Worm (Caenorhabditis elegans): ENCODE measurements around the gene rsp-6.
A peak's percentile ranks its signal among the peaks of the same experiment; 100 is the strongest.

rsp-6 gene

ce11 chrIV:7790801-7791588, at the start of gene rsp-6:
Gene rsp-6, minus strand, starts transcription at chrIV:7791229.
- no peak for TF ChIP-seq mls-2 (tag; optimal IDR thresholded peaks at IDR 0.05)
- peak; percentile 98 for TF ChIP-seq mep-1 (tag; optimal IDR thresholded peaks at IDR 0.05)
- no peak for TF ChIP-seq sem-2 (GFP tag; optimal IDR thresholded peaks at IDR 0.05)
- TF ChIP-seq unc-120 (tag; optimal IDR thresholded peaks at IDR 0.05; ENCODE audit: poor library complexity, severe bottlenecking): peak; percentile 56
- no peak for TF ChIP-seq blmp-1 (tag; optimal IDR thresholded peaks at IDR 0.05)
- no peak for TF ChIP-seq nhr-28 (tag; optimal IDR thresholded peaks at IDR 0.05)
- no peak for TF ChIP-seq zip-8 (tag; optimal IDR thresholded peaks at IDR 0.05)
- no peak for TF ChIP-seq ztf-11 (tag; optimal IDR thresholded peaks at IDR 0.05)
- TF ChIP-seq ceh-83 (GFP tag; optimal IDR thresholded peaks at IDR 0.05): no peak
- no peak for TF ChIP-seq elt-3 (tag; optimal IDR thresholded peaks at IDR 0.05)
- peak; percentile 86 for TF ChIP-seq nhr-237 (tag; optimal IDR thresholded peaks at IDR 0.05)
- no peak for TF ChIP-seq mab-5 (tag; optimal IDR thresholded peaks at IDR 0.05)
- no peak for TF ChIP-seq ceh-43 (GFP tag; optimal IDR thresholded peaks at IDR 0.05)
- peak; percentile 77 for TF ChIP-seq unc-62 (GFP tag; optimal IDR thresholded peaks at IDR 0.05)
- TF ChIP-seq lsy-2 (tag; optimal IDR thresholded peaks at IDR 0.05): peak; percentile 98
- no peak for TF ChIP-seq flh-1 (GFP tag; optimal IDR thresholded peaks at IDR 0.05)
- no peak for TF ChIP-seq ham-2 (GFP tag; optimal IDR thresholded peaks at IDR 0.05)
- TF ChIP-seq hlh-1 (tag; optimal IDR thresholded peaks at IDR 0.05): peak; percentile 95
- TF ChIP-seq snpc-4 (tag; optimal IDR thresholded peaks at IDR 0.05): no peak
- no peak for TF ChIP-seq bed-3 (GFP tag; optimal IDR thresholded peaks at IDR 0.05)
- peak; percentile 94 for TF ChIP-seq pha-4 (tag; optimal IDR thresholded peaks at IDR 0.05)
- peak; percentile 87 for TF ChIP-seq ces-1 (GFP tag; optimal IDR thresholded peaks at IDR 0.05)
- peak; percentile 58 for TF ChIP-seq cnd-1 (tag; optimal IDR thresholded peaks at IDR 0.05)
- no peak for TF ChIP-seq lin-32 (GFP tag; optimal IDR thresholded peaks at IDR 0.05)
- TF ChIP-seq ceh-39 (tag; optimal IDR thresholded peaks at IDR 0.05): peak; percentile 86
- peak; percentile 20 for TF ChIP-seq drap-1 (GFP tag; optimal IDR thresholded peaks at IDR 0.05)
- no peak for TF ChIP-seq unc-39 (tag; optimal IDR thresholded peaks at IDR 0.05)
- peak; percentile 2 for TF ChIP-seq nhr-12 (tag; optimal IDR thresholded peaks at IDR 0.05)
- TF ChIP-seq elt-1 (tag; optimal IDR thresholded peaks at IDR 0.05; ENCODE audit: borderline replicate concordance, insufficient read depth): peak; percentile 30
- no peak for TF ChIP-seq M03D4.4 (tag; optimal IDR thresholded peaks at IDR 0.05)
- no peak for TF ChIP-seq nhr-2 (tag; optimal IDR thresholded peaks at IDR 0.05)
- no peak for TF ChIP-seq tbx-8 (GFP tag; optimal IDR thresholded peaks at IDR 0.05)
- no peak for TF ChIP-seq nhr-76 (tag; optimal IDR thresholded peaks at IDR 0.05)
- peak; percentile 85 for TF ChIP-seq lin-13 (tag; optimal IDR thresholded peaks at IDR 0.05)
- peak; percentile 6 for TF ChIP-seq sptf-1 (tag; optimal IDR thresholded peaks at IDR 0.05)

DNA sequence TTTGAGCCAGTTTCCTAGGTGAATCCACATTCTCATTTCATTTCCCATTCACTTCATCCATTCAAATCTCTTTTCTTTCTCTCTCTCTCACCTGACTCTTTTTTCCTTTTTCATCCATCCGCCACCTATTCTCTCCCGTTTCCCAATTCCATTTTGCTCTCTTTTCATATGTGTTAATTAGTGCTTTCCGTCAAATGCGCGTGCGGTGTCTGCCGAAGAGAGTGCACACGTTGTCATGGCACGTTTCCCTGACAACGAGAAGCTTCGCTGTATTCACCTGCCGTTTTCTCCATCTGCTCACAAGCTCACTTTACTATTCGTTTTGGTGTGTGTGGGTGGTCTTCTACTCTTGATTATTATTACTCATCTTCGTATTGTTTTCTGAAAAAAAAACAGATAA, 48.9 kb upstream of the rsp-6 start:
- TF ChIP-seq ztf-11 (tag; optimal IDR thresholded peaks at IDR 0.05): no peak
- no peak for TF ChIP-seq nhr-12 (tag; optimal IDR thresholded peaks at IDR 0.05)
- no peak for TF ChIP-seq blmp-1 (tag; optimal IDR thresholded peaks at IDR 0.05)
- peak; percentile 25 for TF ChIP-seq mls-2 (tag; optimal IDR thresholded peaks at IDR 0.05)
- no peak for TF ChIP-seq unc-120 (tag; optimal IDR thresholded peaks at IDR 0.05; ENCODE audit: poor library complexity, severe bottlenecking)
- no peak for TF ChIP-seq lin-13 (tag; optimal IDR thresholded peaks at IDR 0.05)
- no peak for TF ChIP-seq elt-3 (tag; optimal IDR thresholded peaks at IDR 0.05)

ce11 chrIV:7838426-7838825, 47.4 kb upstream of the rsp-6 start, which contains the start of gene C06A6.7:
Gene C06A6.7, minus strand, starts transcription at chrIV:7838526.
- TF ChIP-seq unc-120 (tag; optimal IDR thresholded peaks at IDR 0.05; ENCODE audit: poor library complexity, severe bottlenecking) (no peak), ham-2 (GFP tag; optimal IDR thresholded peaks at IDR 0.05) (no peak), drap-1 (GFP tag; optimal IDR thresholded peaks at IDR 0.05) (no peak), zip-8 (tag; optimal IDR thresholded peaks at IDR 0.05) (no peak), elt-1 (tag; optimal IDR thresholded peaks at IDR 0.05; ENCODE audit: borderline replicate concordance, insufficient read depth) (no peak), nhr-76 (tag; optimal IDR thresholded peaks at IDR 0.05) (no peak), mls-2 (tag; optimal IDR thresholded peaks at IDR 0.05) (no peak), mab-5 (tag; optimal IDR thresholded peaks at IDR 0.05) (no peak), unc-62 (GFP tag; optimal IDR thresholded peaks at IDR 0.05) (no peak), lsy-2 (tag; optimal IDR thresholded peaks at IDR 0.05) (no peak), pha-4 (tag; optimal IDR thresholded peaks at IDR 0.05) (no peak)
